Worm (Caenorhabditis elegans) whole organism, L4 larva: ENCODE data around the gene fbxa-150.

ENCODE experiments used
- F44E2.7 ChIP-seq: fragments of 200-800 bp; sonication (Bioruptor generic); IDR thresholded peaks from 2 replicates; pipeline ENCODE4 v2.1.2; 2022; ENCODE audit warnings: missing genetic modification characterization, missing compliant biosample characterization
- T26A8.4 ChIP-seq: fragments of 200-800 bp; sonication (Bioruptor generic); IDR thresholded peaks from 2 replicates; pipeline ENCODE4 v1.3.6; 2022; ENCODE audit warnings: missing genetic modification characterization, missing compliant biosample characterization
- Y105C5A.15 ChIP-seq: fragments of 200-800 bp; sonication (Bioruptor generic); IDR thresholded peaks from 2 replicates; pipeline ENCODE4 v1.3.6; 2022; ENCODE audit warnings: missing genetic modification characterization, missing compliant biosample characterization
- Y75B8A.6 ChIP-seq: fragments of 200-800 bp; sonication (Bioruptor generic); IDR thresholded peaks from 2 replicates; pipeline ENCODE4 v1.3.6; 2022; ENCODE audit warnings: missing genetic modification reagents, missing genetic modification characterization, missing compliant biosample characterization
- ZK337.2 ChIP-seq: fragments of 200-800 bp; sonication (Bioruptor generic); IDR thresholded peaks from 2 replicates; pipeline ENCODE4 v1.3.6; 2022; ENCODE audit warnings: missing genetic modification reagents, missing genetic modification characterization, missing compliant biosample characterization
- ZK546.5 ChIP-seq, 2 experiments: sonication (generic microtip); optimal IDR thresholded peaks; 2 replicates each; lab custom pipeline; 2017; ENCODE audit warnings: missing biosample characterization in 2 of 2, missing genetic modification characterization in 2 of 2
- aha-1 ChIP-seq: fragments of 150-350 bp; peaks from one replicate; lab custom pipeline; 2014; ENCODE audit warnings: missing biosample characterization, missing genetic modification characterization
- aly-2 ChIP-seq: sonication (generic microtip); optimal IDR thresholded peaks from 2 replicates; lab custom pipeline; 2018; ENCODE audit warnings: missing biosample characterization, missing genetic modification characterization
- ama-1 ChIP-seq: fragments of 150-350 bp; optimal IDR thresholded peaks from 2 replicates; lab custom pipeline; 2014; ENCODE audit warnings: inconsistent platforms, mixed read lengths
- ceh-32 ChIP-seq: sonication (generic microtip); optimal IDR thresholded peaks from 2 replicates; lab custom pipeline; 2016; ENCODE audit warnings: mild to moderate bottlenecking, missing genetic modification characterization, missing compliant biosample characterization; ENCODE audit not compliant: poor library complexity
- ceh-44 ChIP-seq: fragments of 200-800 bp; sonication (Bioruptor generic); IDR thresholded peaks from 2 replicates; pipeline ENCODE4 v1.3.6; 2022; ENCODE audit warnings: missing genetic modification reagents, missing genetic modification characterization, missing compliant biosample characterization
- daf-16 ChIP-seq, 3 experiments: sonication (generic microtip); optimal IDR thresholded peaks; 2 replicates each; lab custom pipeline; 2016 to 2017; ENCODE audit warnings: missing genetic modification characterization in 3 of 3, missing genetic modification reagents in 3 of 3, mild to moderate bottlenecking in 2 of 3, missing compliant biosample characterization in 2 of 3, missing biosample characterization in 1 of 3, moderate library complexity in 1 of 3
- daf-19 ChIP-seq: fragments of 200-800 bp; sonication (Bioruptor generic); conservative IDR thresholded peaks from 2 replicates; pipeline ENCODE4 v1.3.6; 2022; ENCODE audit warnings: missing genetic modification characterization, missing compliant biosample characterization
- egl-43 ChIP-seq: fragments of 200-800 bp; sonication (Bioruptor generic); IDR thresholded peaks from 2 replicates; pipeline ENCODE4 v1.3.6; 2022; ENCODE audit warnings: missing genetic modification reagents, missing genetic modification characterization, missing compliant biosample characterization
- hif-1 ChIP-seq, 2 experiments: sonication (generic microtip); optimal IDR thresholded peaks; 2 replicates each; lab custom pipeline; 2016 to 2017; ENCODE audit warnings: missing compliant biosample characterization in 2 of 2, missing genetic modification characterization in 2 of 2, missing genetic modification reagents in 2 of 2, missing genotype in 2 of 2, mild to moderate bottlenecking in 1 of 2
- hlh-11 ChIP-seq: fragments of 200-800 bp; sonication (Bioruptor generic); optimal IDR thresholded peaks from 2 replicates; lab custom pipeline; 2018; ENCODE audit warnings: mild to moderate bottlenecking, missing genetic modification characterization, missing compliant biosample characterization
- hlh-30 ChIP-seq: sonication (generic microtip); optimal IDR thresholded peaks from 2 replicates; lab custom pipeline; 2017; ENCODE audit warnings: antibody characterized with exemption, mild to moderate bottlenecking, missing genetic modification characterization, missing compliant biosample characterization; ENCODE audit not compliant: insufficient read depth
- jun-1 ChIP-seq: fragments of 150-350 bp; optimal IDR thresholded peaks from 2 replicates; lab custom pipeline; 2014; ENCODE audit warnings: missing biosample characterization, missing genetic modification reagents, missing genetic modification characterization
- lin-38 ChIP-seq: fragments of 200-800 bp; sonication (Bioruptor generic); IDR thresholded peaks from 2 replicates; pipeline ENCODE4 v1.3.6; 2022; ENCODE audit warnings: missing genetic modification reagents, missing genetic modification characterization, missing compliant biosample characterization
- lsy-2 ChIP-seq, 2 experiments: fragments of 150-350 bp in 1 of 2; sonication (generic microtip) in 1 of 2; optimal IDR thresholded peaks; 2 replicates each; lab custom pipeline; 2014 to 2017; ENCODE audit warnings: missing biosample characterization in 2 of 2, missing genetic modification characterization in 2 of 2
- mep-1 ChIP-seq: fragments of 150-350 bp; sonication (generic microtip); optimal IDR thresholded peaks from 3 replicates; lab custom pipeline; 2014; ENCODE audit warnings: missing biosample characterization, missing genetic modification characterization
- nhr-102 ChIP-seq: sonication (generic microtip); optimal IDR thresholded peaks from 2 replicates; lab custom pipeline; 2016; ENCODE audit warnings: mild to moderate bottlenecking, missing genetic modification characterization, moderate library complexity, missing compliant biosample characterization
- nhr-41 ChIP-seq: fragments of 200-800 bp; sonication (Bioruptor generic); IDR thresholded peaks from 2 replicates; pipeline ENCODE4 v1.3.6; 2022; ENCODE audit warnings: missing genetic modification reagents, missing genetic modification characterization, missing compliant biosample characterization
- nhr-77 ChIP-seq: fragments of 150-350 bp; optimal IDR thresholded peaks from 2 replicates; lab custom pipeline; 2014; ENCODE audit warnings: missing biosample characterization, missing genetic modification characterization
- php-3 ChIP-seq: fragments of 200-800 bp; sonication (Bioruptor generic); IDR thresholded peaks from 2 replicates; pipeline ENCODE4 v1.3.6; 2022; ENCODE audit warnings: missing genetic modification reagents, missing genetic modification characterization, missing compliant biosample characterization
- set-16 ChIP-seq: fragments of 200-800 bp; sonication (Bioruptor generic); IDR thresholded peaks from 2 replicates; pipeline ENCODE4 v1.3.6; 2022; ENCODE audit warnings: missing genetic modification reagents, missing genetic modification characterization, missing compliant biosample characterization
- snpc-1.2 ChIP-seq: fragments of 200-800 bp; sonication (Bioruptor generic); IDR thresholded peaks from 2 replicates; pipeline ENCODE4 v1.3.6; 2022; ENCODE audit warnings: missing genetic modification reagents, missing genetic modification characterization, missing compliant biosample characterization
- tra-1 ChIP-seq: fragments of 200-800 bp; sonication (Bioruptor generic); IDR thresholded peaks from 2 replicates; pipeline ENCODE4 v1.3.6; 2022; ENCODE audit warnings: missing genetic modification reagents, missing genetic modification characterization, missing compliant biosample characterization
- unc-62 ChIP-seq, 3 experiments: fragments of 150-350 bp in 1 of 3; sonication (generic microtip); optimal IDR thresholded peaks in 2 of 3; peaks in 1 of 3; 1 replicate in 1 of 3; 2 replicates in 2 of 3; lab custom pipeline; 2014 to 2017; ENCODE audit warnings: missing biosample characterization in 3 of 3, missing genetic modification characterization in 3 of 3, missing genetic modification reagents in 3 of 3, missing genotype in 1 of 3
- vab-7 ChIP-seq: fragments of 200-800 bp; sonication (Bioruptor generic); IDR thresholded peaks from 2 replicates; pipeline ENCODE4 v1.3.6; 2022; ENCODE audit warnings: missing genetic modification reagents, missing genetic modification characterization, missing compliant biosample characterization
- zip-2 ChIP-seq: fragments of 150-350 bp; optimal IDR thresholded peaks from 2 replicates; lab custom pipeline; 2014; ENCODE audit warnings: missing biosample characterization, missing genetic modification characterization
- ztf-11 ChIP-seq: fragments of 150-350 bp; optimal IDR thresholded peaks from 2 replicates; lab custom pipeline; 2014; ENCODE audit warnings: missing biosample characterization, missing genetic modification characterization

fbxa-150 gene

ce11 chrV:20480790-20481189 is 41.6 kb upstream of the fbxa-150 start:
- TF ChIP-seq nhr-77 (tag; lab: Kevin White, UChicago) (no peak), ZK337.2 (GFP tag; lab: Robert Waterston, UW) (no peak), lin-38 (GFP tag; lab: Robert Waterston, UW) (0 out of 2 replicates have a peak, but pooled peaks have one; percentile 21), mep-1 (tag; lab: Kevin White, UChicago) (no peak), F44E2.7 (0 out of 2 replicates have a peak, but pooled peaks have one; percentile 74), nhr-41 (GFP tag; lab: Robert Waterston, UW) (no peak), snpc-1.2 (GFP tag; lab: Robert Waterston, UW) (peak; percentile 67), egl-43 (GFP tag; lab: Robert Waterston, UW) (0 out of 2 replicates have a peak, but pooled peaks have one; percentile 17), hlh-11 (tag; lab: Kevin White, UChicago) (no peak), Y105C5A.15 (0 out of 2 replicates have a peak, but pooled peaks have one; percentile 49), php-3 (no peak), hif-1 (tag; optimal IDR thresholded peaks at IDR 0.05; lab: Kevin White, UChicago) (no peak), ztf-11 (tag; lab: Kevin White, UChicago) (no peak), nhr-102 (tag; lab: Kevin White, UChicago) (no peak), ZK546.5 (tag; optimal IDR thresholded peaks at IDR 0.05; lab: Kevin White, UChicago) (no peak), jun-1 (tag; lab: Kevin White, UChicago) (no peak), tra-1 (GFP tag; lab: Robert Waterston, UW) (0 out of 2 replicates have a peak, but pooled peaks have one; percentile 6), T26A8.4 (GFP tag; lab: Robert Waterston, UW) (no peak), Y75B8A.6 (GFP tag; lab: Robert Waterston, UW) (no peak)

ce11 chrV:20485285-20485684 is 37.1 kb upstream of the fbxa-150 start, which contains the start of gene dhcr-7:
Gene dhcr-7, minus strand, starts transcription at chrV:20485385.
- TF ChIP-seq set-16 (GFP tag; lab: Robert Waterston, UW) (no peak), Y105C5A.15 (no peak)
- TF ChIP-seq, all 104 proteins: peak for 0

DNA sequence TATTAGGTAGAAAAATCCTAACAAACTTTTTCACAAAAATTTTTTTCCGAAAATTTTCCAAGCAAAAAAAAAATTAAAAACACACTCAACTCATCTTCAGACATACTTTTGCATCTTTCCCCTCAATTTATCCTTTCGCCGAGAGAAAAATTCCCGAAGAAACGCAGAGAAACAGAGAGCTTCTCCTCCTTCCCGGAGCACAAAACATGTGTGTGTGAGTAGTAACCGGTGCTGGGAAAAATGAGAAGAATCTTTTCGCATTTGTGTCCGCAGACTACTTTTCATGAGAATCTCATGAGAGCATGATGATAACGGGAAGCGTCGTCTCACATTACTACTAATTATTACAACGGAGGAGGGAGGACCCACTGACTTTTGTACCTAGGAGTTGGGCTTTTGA is 35.8 kb upstream of the fbxa-150 start:
- TF ChIP-seq ama-1 (lab: Kevin White, UChicago) (no peak), ceh-32 (tag; lab: Kevin White, UChicago) (no peak), aly-2 (no peak), daf-19 (GFP tag; lab: Robert Waterston, UW) (no peak), zip-2 (tag; lab: Kevin White, UChicago) (no peak), daf-16 (GFP tag; optimal IDR thresholded peaks at IDR 0.05; lab: Kevin White, UChicago) (no peak), daf-16 (tag; optimal IDR thresholded peaks at IDR 0.05; lab: Kevin White, UChicago) (no peak), lsy-2 (tag; optimal IDR thresholded peaks at IDR 0.05; lab: Kevin White, UChicago) (peak in 1 of 2 experiments; percentile 12), ceh-44 (GFP tag; lab: Robert Waterston, UW) (no peak), hlh-30 (tag; lab: Kevin White, UChicago) (peak; percentile 2)

DNA sequence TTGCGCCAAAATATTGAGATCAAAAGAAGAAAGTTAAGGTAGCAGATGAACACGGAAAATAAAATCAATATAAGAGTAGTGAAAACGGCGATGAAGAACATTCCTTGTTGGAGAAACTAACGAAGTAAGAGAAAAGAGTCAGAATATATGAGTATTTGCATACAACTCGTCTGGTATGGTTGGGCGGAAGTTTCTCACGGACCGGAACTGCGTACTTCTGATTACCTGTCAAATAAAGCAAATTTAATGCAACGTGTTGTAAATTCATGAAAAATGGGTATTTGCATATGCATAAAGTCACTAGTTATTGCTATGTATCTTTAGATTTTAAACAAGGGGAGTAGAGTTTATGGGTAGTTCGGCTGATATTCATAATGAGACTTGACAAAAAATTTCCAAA is 33.3 kb upstream of the fbxa-150 start, which contains the start of gene srbc-78:
Gene srbc-78, minus strand, starts transcription at position 101 of the 400 bp plus-strand sequence.
- TF ChIP-seq daf-16 (GFP tag; optimal IDR thresholded peaks at IDR 0.05; lab: Kevin White, UChicago): no peak
- no peak for TF ChIP-seq daf-16 (tag; optimal IDR thresholded peaks at IDR 0.05; lab: Kevin White, UChicago)
- peak in 1 of 2 experiments; percentile 77 for TF ChIP-seq unc-62 (GFP tag; optimal IDR thresholded peaks at IDR 0.05 in 1 of 2; lab: Kevin White, UChicago)
- TF ChIP-seq unc-62 (tag; optimal IDR thresholded peaks at IDR 0.05; lab: Kevin White, UChicago): no peak

DNA sequence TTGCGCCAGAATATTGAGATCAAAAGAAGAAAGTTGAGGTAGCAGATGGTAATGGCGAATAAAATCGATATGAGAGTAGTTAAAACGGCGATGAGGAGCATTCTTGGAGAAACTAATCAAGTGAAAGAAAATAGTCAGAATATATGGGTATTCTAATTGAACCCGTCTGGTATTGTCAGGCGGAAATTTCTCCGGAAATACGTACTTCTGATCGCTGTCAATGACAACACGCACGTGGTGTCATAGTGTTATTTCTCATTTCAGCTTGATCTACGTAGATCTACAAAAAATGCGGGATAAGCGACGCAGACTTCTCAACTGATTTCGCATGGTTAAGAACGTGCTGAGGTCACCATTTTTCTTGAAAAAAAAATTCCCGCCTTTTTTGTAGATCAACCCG is 30.0 kb upstream of the fbxa-150 start, which contains the start of gene srbc-79:
Gene srbc-79, minus strand, starts transcription at position 101 of the 400 bp plus-strand sequence.
- TF ChIP-seq aha-1 (tag; lab: Kevin White, UChicago): peak; percentile 16
- no peak for TF ChIP-seq vab-7 (GFP tag; lab: Robert Waterston, UW)
